Fruit fly (Drosophila melanogaster): Measurements from ENCODE around the gene CG43059.

- TF ChIP-seq CG9948 (tag; optimal IDR thresholded peaks at IDR 0.05) (no peak), Pif1B (GFP tag; optimal IDR thresholded peaks at IDR 0.05) (no peak), CG34367 (tag; optimal IDR thresholded peaks at IDR 0.05) (no peak), rn (GFP tag; IDR thresholded peaks at IDR 0.05) (no peak), CG8159 (tag; optimal IDR thresholded peaks at IDR 0.05) (no peak), CG32121 (GFP tag; IDR thresholded peaks at IDR 0.05) (no peak), Snoo (tag; optimal IDR thresholded peaks at IDR 0.05) (no peak), CG4496 (GFP tag; IDR thresholded peaks at IDR 0.05) (no peak)
Observed at dm6 chr3L:8285773-8286172, 33.0 kb downstream of the CG43059 start.

Data from whole organism, pupa.